Fruit fly (Drosophila melanogaster): ENCODE measurements around the gene Skel.
A peak's percentile ranks its signal among the peaks of the same experiment; 100 is the strongest.

Skel gene

dm6 chr3R:10681682-10681962 lies 5.1 kb upstream of the Skel start (continued):
- TF ChIP-seq CG7271 (tag; optimal IDR thresholded peaks at IDR 0.05) (no peak), HLH4C (GFP tag; IDR thresholded peaks at IDR 0.05; ENCODE audit: partially characterized antibody) (no peak), CG13424 (tag; optimal IDR thresholded peaks at IDR 0.05) (peak; percentile 2), Xrp1 (GFP tag; IDR thresholded peaks at IDR 0.05) (peak; percentile 79), da (GFP tag; optimal IDR thresholded peaks at IDR 0.05) (no peak), emc (GFP tag; optimal IDR thresholded peaks at IDR 0.05) (no peak), oc (tag; optimal IDR thresholded peaks at IDR 0.05) (peak; percentile 4), Lim3 (GFP tag; IDR thresholded peaks at IDR 0.05) (no peak), CG11695 (GFP tag; IDR thresholded peaks at IDR 0.05) (peak; percentile 77), Blimp-1 (GFP tag; optimal IDR thresholded peaks at IDR 0.05) (peak; percentile 37), CG13123 (GFP tag; optimal IDR thresholded peaks at IDR 0.05) (no peak), lov (optimal IDR thresholded peaks at IDR 0.05) (no peak), lov (GFP tag; IDR thresholded peaks at IDR 0.05) (peak; percentile 79), CG2889 (GFP tag; IDR thresholded peaks at IDR 0.05) (peak; percentile 38; the same call in 1 of the 3 replicates), Neu2 (GFP tag; optimal IDR thresholded peaks at IDR 0.05; ENCODE audit: borderline replicate concordance) (no peak), hth (optimal IDR thresholded peaks at IDR 0.05) (no peak), NFAT (GFP tag; IDR thresholded peaks at IDR 0.05) (peak; percentile 48), Fer2 (tag; optimal IDR thresholded peaks at IDR 0.05) (no peak), CG9932 (GFP tag; IDR thresholded peaks at IDR 0.05) (peak; percentile 35), CG31441 (GFP tag; IDR thresholded peaks at IDR 0.05) (no peak), CG5953 (GFP tag; IDR thresholded peaks at IDR 0.05) (peak; percentile 47; the same call in 1 of the 2 replicates), B-H1 (GFP tag; IDR thresholded peaks at IDR 0.05) (peak; percentile 59; the same call in 2 of the 3 replicates), CG7987 (GFP tag; optimal IDR thresholded peaks at IDR 0.05) (peak; percentile 12), CG15601 (tag; optimal IDR thresholded peaks at IDR 0.05) (no peak), CG10565 (GFP tag; optimal IDR thresholded peaks at IDR 0.05) (no peak), chif (GFP tag; optimal IDR thresholded peaks at IDR 0.05) (no peak), Ptx1 (GFP tag; IDR thresholded peaks at IDR 0.05) (peak; percentile 74), fd3F (GFP tag; optimal IDR thresholded peaks at IDR 0.05) (no peak), MESR4 (GFP tag; optimal IDR thresholded peaks at IDR 0.05) (no peak), ara (GFP tag; IDR thresholded peaks at IDR 0.05) (no peak), CG8478 (optimal IDR thresholded peaks at IDR 0.05) (no peak), CG14860 (GFP tag; IDR thresholded peaks at IDR 0.05; ENCODE audit: partially characterized antibody) (no peak), CG11398 (GFP tag; optimal IDR thresholded peaks at IDR 0.05) (no peak), al (GFP tag; IDR thresholded peaks at IDR 0.05) (peak; percentile 42; the same call in 1 of the 2 replicates), CG43689 (GFP tag; IDR thresholded peaks at IDR 0.05) (no peak), MBD-R2 (GFP tag; IDR thresholded peaks at IDR 0.05) (no peak), CG15269 (tag; optimal IDR thresholded peaks at IDR 0.05) (peak; percentile 44), cato (GFP tag; optimal IDR thresholded peaks at IDR 0.05; ENCODE audit: borderline replicate concordance) (peak; percentile 12), CG8388 (GFP tag; optimal IDR thresholded peaks at IDR 0.05) (peak; percentile 48), CG3407 (GFP tag; optimal IDR thresholded peaks at IDR 0.05) (no peak), her (GFP tag; optimal IDR thresholded peaks at IDR 0.05) (no peak), CG34422 (GFP tag; IDR thresholded peaks at IDR 0.05) (peak; percentile 37; the same call in 1 of the 3 replicates), fru (optimal IDR thresholded peaks at IDR 0.05) (no peak), CG3065 (GFP tag; optimal IDR thresholded peaks at IDR 0.05) (no peak), CG8281 (tag; optimal IDR thresholded peaks at IDR 0.05) (no peak), CG4854 (GFP tag; optimal IDR thresholded peaks at IDR 0.05) (no peak), lab (GFP tag; optimal IDR thresholded peaks at IDR 0.05) (peak; percentile 41), YL-1 (GFP tag; optimal IDR thresholded peaks at IDR 0.05) (no peak), Oli (tag; optimal IDR thresholded peaks at IDR 0.05) (peak; percentile 10), CG10654 (GFP tag; optimal IDR thresholded peaks at IDR 0.05) (no peak), CG1647 (GFP tag; optimal IDR thresholded peaks at IDR 0.05) (no peak), otp (GFP tag; IDR thresholded peaks at IDR 0.05) (peak; percentile 59; the same call in 1 of the 3 replicates), dpn (GFP tag; optimal IDR thresholded peaks at IDR 0.05) (no peak)

All from whole organism, embryonic.